Fruit fly (Drosophila melanogaster) whole organism, embryonic: ENCODE measurements around the gene Wsck.

Experiments
- CG10565 ChIP-seq: fragments of 200-800 bp; sonication (Bioruptor generic); optimal IDR thresholded peaks from 3 replicates; lab custom pipeline; 2016; ENCODE audit warnings: missing biosample characterization, mild to moderate bottlenecking, missing genetic modification characterization
- CG11456 ChIP-seq: fragments of 200-800 bp; sonication (Bioruptor generic); IDR thresholded peaks from 3 replicates; pipeline ENCODE4 v1.3.6; 2022; ENCODE audit warnings: missing biosample characterization, missing genetic modification characterization
- CG12299 ChIP-seq: fragments of 200-800 bp; sonication (Bioruptor generic); optimal IDR thresholded peaks from 2 replicates; lab custom pipeline; 2018; ENCODE audit warnings: missing biosample characterization, mild to moderate bottlenecking, missing genetic modification characterization
- CG13123 ChIP-seq: fragments of 200-800 bp; sonication (Bioruptor generic); optimal IDR thresholded peaks from 2 replicates; lab custom pipeline; 2016; ENCODE audit warnings: missing biosample characterization, missing genetic modification characterization
- CG1647 ChIP-seq: fragments of 200-800 bp; sonication (Bioruptor generic); optimal IDR thresholded peaks from 3 replicates; lab custom pipeline; 2016; ENCODE audit warnings: missing biosample characterization, missing genetic modification characterization
- CG17361 ChIP-seq: fragments of 200-800 bp; sonication (Bioruptor generic); IDR thresholded peaks from 3 replicates; pipeline ENCODE4 v1.3.6; 2022; ENCODE audit warnings: missing biosample characterization, missing genetic modification characterization
- CG18262 ChIP-seq: fragments of 200-800 bp; optimal IDR thresholded peaks from 3 replicates; lab custom pipeline; 2019; ENCODE audit warnings: missing biosample characterization, mild to moderate bottlenecking, missing genetic modification characterization, moderate library complexity
- CG18599 ChIP-seq: fragments of 200-800 bp; sonication (Bioruptor generic); optimal IDR thresholded peaks from 3 replicates; lab custom pipeline; 2017; ENCODE audit warnings: missing biosample characterization, missing genetic modification characterization, mild to moderate bottlenecking, moderate library complexity, missing genetic modification reagents
- CG2678 ChIP-seq: fragments of 200-800 bp; sonication (Bioruptor generic); optimal IDR thresholded peaks from 3 replicates; lab custom pipeline; 2019; ENCODE audit warnings: missing biosample characterization, mild to moderate bottlenecking, missing genetic modification characterization, moderate library complexity
- CG30431 ChIP-seq: fragments of 200-800 bp; sonication (Bioruptor generic); optimal IDR thresholded peaks from 2 replicates; lab custom pipeline; 2017; ENCODE audit warnings: missing biosample characterization, missing genetic modification characterization
- CG31365 ChIP-seq: fragments of 200-800 bp; sonication (Bioruptor generic); optimal IDR thresholded peaks from 2 replicates; lab custom pipeline; 2018; ENCODE audit warnings: missing biosample characterization, mild to moderate bottlenecking, missing genetic modification characterization
- CG33213 ChIP-seq: fragments of 200-800 bp; sonication (Bioruptor generic); optimal IDR thresholded peaks from 3 replicates; lab custom pipeline; 2016; ENCODE audit warnings: missing biosample characterization, missing genetic modification characterization
- CG6175 ChIP-seq: fragments of 200-800 bp; sonication (Bioruptor generic); IDR thresholded peaks from 3 replicates; pipeline ENCODE4 v1.3.6; 2022; ENCODE audit warnings: missing biosample characterization, missing genetic modification characterization
- CG6813 ChIP-seq: fragments of 200-800 bp; sonication (Bioruptor generic); optimal IDR thresholded peaks from 2 replicates; lab custom pipeline; 2017; ENCODE audit warnings: missing biosample characterization, missing genetic modification characterization, mild to moderate bottlenecking, moderate library complexity, missing genetic modification reagents
- CG7839 ChIP-seq: fragments of 200-800 bp; sonication (Bioruptor generic); optimal IDR thresholded peaks from 3 replicates; lab custom pipeline; 2018; ENCODE audit warnings: missing biosample characterization, mild to moderate bottlenecking, missing genetic modification characterization, moderate library complexity
- CG7987 ChIP-seq: fragments of 200-800 bp; sonication (Bioruptor generic); optimal IDR thresholded peaks from 2 replicates; lab custom pipeline; 2018; ENCODE audit warnings: missing biosample characterization, mild to moderate bottlenecking, missing genetic modification characterization, moderate library complexity
- CG8359 ChIP-seq: fragments of 200-800 bp; sonication (Bioruptor generic); optimal IDR thresholded peaks from 2 replicates; lab custom pipeline; 2017; ENCODE audit warnings: missing biosample characterization, mild to moderate bottlenecking, missing genetic modification characterization, borderline replicate concordance
- CG8478 ChIP-seq: fragments of >200 bp; optimal IDR thresholded peaks from 2 replicates; lab custom pipeline; 2018
- CG8924 ChIP-seq: fragments of 200-800 bp; optimal IDR thresholded peaks from 3 replicates; lab custom pipeline; 2019; ENCODE audit warnings: missing biosample characterization, mild to moderate bottlenecking, missing genetic modification characterization, moderate library complexity
- CG9437 ChIP-seq: fragments of 200-800 bp; sonication (Bioruptor generic); optimal IDR thresholded peaks from 2 replicates; lab custom pipeline; 2018; ENCODE audit warnings: missing biosample characterization, mild to moderate bottlenecking, missing genetic modification characterization
- CG9727 ChIP-seq: fragments of 200-800 bp; sonication (Bioruptor generic); optimal IDR thresholded peaks from 3 replicates; lab custom pipeline; 2017; ENCODE audit warnings: missing biosample characterization, mild to moderate bottlenecking, missing genetic modification characterization
- CkIIα-i1 ChIP-seq: fragments of 200-800 bp; sonication (Bioruptor generic); IDR thresholded peaks from 2 replicates; pipeline ENCODE4 v1.3.6; 2022; ENCODE audit warnings: missing biosample characterization, missing genetic modification characterization
- D ChIP-seq, 2 experiments: fragments of 200-800 bp in 1 of 2; fragments of >200 bp in 1 of 2; sonication (Bioruptor generic) in 1 of 2; optimal IDR thresholded peaks; 2 replicates in 1 of 2; 3 replicates in 1 of 2; lab custom pipeline; 2017; ENCODE audit warnings: mild to moderate bottlenecking in 1 of 2, missing biosample characterization in 1 of 2, missing genetic modification characterization in 1 of 2, missing genetic modification reagents in 1 of 2
- Fer1 ChIP-seq: fragments of 200-800 bp; sonication (Bioruptor generic); optimal IDR thresholded peaks from 2 replicates; lab custom pipeline; 2017; ENCODE audit warnings: missing biosample characterization, mild to moderate bottlenecking, missing genetic modification characterization
- Fer3 ChIP-seq: fragments of 200-800 bp; sonication (Bioruptor generic); optimal IDR thresholded peaks from 2 replicates; lab custom pipeline; 2018; ENCODE audit warnings: missing biosample characterization, mild to moderate bottlenecking, missing genetic modification characterization, moderate library complexity
- GATAe ChIP-seq: fragments of 200-800 bp; sonication (Bioruptor generic); conservative IDR thresholded peaks from 2 replicates; pipeline ENCODE4 v1.3.6; 2022; ENCODE audit warnings: missing biosample characterization, missing genetic modification characterization
- HHEX ChIP-seq: fragments of 200-800 bp; sonication (Bioruptor generic); optimal IDR thresholded peaks from 3 replicates; lab custom pipeline; 2017; ENCODE audit warnings: missing biosample characterization, mild to moderate bottlenecking, missing genetic modification characterization, missing genetic modification reagents
- Hr51 ChIP-seq, 2 experiments: fragments of 200-800 bp; sonication (Bioruptor generic); optimal IDR thresholded peaks; 2 replicates in 1 of 2; 3 replicates in 1 of 2; lab custom pipeline; 2016 to 2018; ENCODE audit warnings: missing biosample characterization in 2 of 2, missing genetic modification characterization in 2 of 2, mild to moderate bottlenecking in 1 of 2, moderate library complexity in 1 of 2
- Max ChIP-seq: fragments of 200-800 bp; sonication (Bioruptor generic); optimal IDR thresholded peaks from 2 replicates; lab custom pipeline; 2016; ENCODE audit warnings: missing biosample characterization, mild to moderate bottlenecking, missing genetic modification characterization
- NK7.1 ChIP-seq: fragments of 200-800 bp; sonication (Bioruptor generic); optimal IDR thresholded peaks from 3 replicates; lab custom pipeline; 2016; ENCODE audit warnings: missing biosample characterization, missing genetic modification characterization
- Oli ChIP-seq: fragments of 200-800 bp; sonication (Bioruptor generic); optimal IDR thresholded peaks from 2 replicates; lab custom pipeline; 2018; ENCODE audit warnings: missing biosample characterization, mild to moderate bottlenecking, missing genetic modification characterization, moderate library complexity
- Side ChIP-seq: fragments of 200-800 bp; sonication (Bioruptor generic); optimal IDR thresholded peaks from 2 replicates; lab custom pipeline; 2016; ENCODE audit warnings: missing biosample characterization, missing genetic modification characterization
- TFAM ChIP-seq: fragments of 200-800 bp; sonication (Bioruptor generic); optimal IDR thresholded peaks from 2 replicates; lab custom pipeline; 2017; ENCODE audit warnings: missing biosample characterization, missing genetic modification characterization, inconsistent platforms
- abd-A ChIP-seq: fragments of 200-800 bp; sonication (Bioruptor generic); optimal IDR thresholded peaks from 3 replicates; lab custom pipeline; 2019; ENCODE audit warnings: missing biosample characterization, mild to moderate bottlenecking, missing genetic modification characterization, moderate library complexity
- emc ChIP-seq: fragments of 200-800 bp; sonication (Bioruptor generic); optimal IDR thresholded peaks from 2 replicates; lab custom pipeline; 2016; ENCODE audit warnings: missing biosample characterization, missing genetic modification characterization
- esg ChIP-seq: fragments of 200-800 bp; sonication (Bioruptor generic); conservative IDR thresholded peaks from 2 replicates; pipeline ENCODE4 v1.3.6; 2022; ENCODE audit warnings: missing biosample characterization, missing genetic modification characterization
- ftz-f1 ChIP-seq: fragments of 200-800 bp; sonication (Bioruptor generic); optimal IDR thresholded peaks from 2 replicates; lab custom pipeline; 2016; ENCODE audit warnings: missing biosample characterization, missing genetic modification characterization
- gcm ChIP-seq: fragments of 200-800 bp; sonication (Bioruptor generic); optimal IDR thresholded peaks from 2 replicates; lab custom pipeline; 2019; ENCODE audit warnings: missing biosample characterization, mild to moderate bottlenecking, missing genetic modification characterization, moderate library complexity
- gcm2 ChIP-seq: fragments of 200-800 bp; sonication (Bioruptor generic); optimal IDR thresholded peaks from 2 replicates; lab custom pipeline; 2016; ENCODE audit warnings: missing biosample characterization, missing genetic modification characterization
- gem ChIP-seq: fragments of 200-800 bp; sonication (Bioruptor generic); optimal IDR thresholded peaks from 2 replicates; lab custom pipeline; 2019; ENCODE audit warnings: missing biosample characterization, mild to moderate bottlenecking, missing genetic modification characterization, moderate library complexity
- her ChIP-seq: fragments of 200-800 bp; sonication (Bioruptor generic); optimal IDR thresholded peaks from 2 replicates; lab custom pipeline; 2016; ENCODE audit warnings: missing biosample characterization, missing genetic modification characterization
- hth ChIP-seq: fragments of >200 bp; optimal IDR thresholded peaks from 2 replicates; lab custom pipeline; 2017; ENCODE audit warnings: inconsistent platforms
- nerfin-2 ChIP-seq: fragments of 200-800 bp; sonication (Bioruptor generic); IDR thresholded peaks from 2 replicates; pipeline ENCODE4 v1.3.6; 2022; ENCODE audit warnings: missing biosample characterization, missing genetic modification characterization; ENCODE audit not compliant: partially characterized antibody
- oc ChIP-seq: fragments of 200-800 bp; sonication (Bioruptor generic); optimal IDR thresholded peaks from 2 replicates; lab custom pipeline; 2018; ENCODE audit warnings: missing biosample characterization, mild to moderate bottlenecking, missing genetic modification characterization, moderate library complexity
- org-1 ChIP-seq: fragments of 200-800 bp; sonication (Bioruptor generic); optimal IDR thresholded peaks from 2 replicates; lab custom pipeline; 2017; ENCODE audit warnings: missing biosample characterization, missing genetic modification characterization
- p53 ChIP-seq: fragments of 200-800 bp; sonication (Bioruptor generic); optimal IDR thresholded peaks from 2 replicates; lab custom pipeline; 2016; ENCODE audit warnings: missing biosample characterization, missing genetic modification characterization
- tap ChIP-seq: fragments of 200-800 bp; optimal IDR thresholded peaks from 3 replicates; lab custom pipeline; 2019; ENCODE audit warnings: missing biosample characterization, mild to moderate bottlenecking, missing genetic modification characterization, moderate library complexity
- tgo ChIP-seq: fragments of 200-800 bp; sonication (Bioruptor generic); IDR thresholded peaks from 3 replicates; pipeline ENCODE4 v1.3.6; 2022; ENCODE audit warnings: missing biosample characterization, missing genetic modification characterization
- tll ChIP-seq, 2 experiments: fragments of 200-800 bp in 1 of 2; fragments of >200 bp in 1 of 2; sonication (Bioruptor generic) in 1 of 2; optimal IDR thresholded peaks; 2 replicates each; lab custom pipeline; 2017 to 2019; ENCODE audit warnings: missing biosample characterization in 2 of 2, missing genetic modification characterization in 2 of 2, mild to moderate bottlenecking in 1 of 2, moderate library complexity in 1 of 2

Wsck gene

DNA sequence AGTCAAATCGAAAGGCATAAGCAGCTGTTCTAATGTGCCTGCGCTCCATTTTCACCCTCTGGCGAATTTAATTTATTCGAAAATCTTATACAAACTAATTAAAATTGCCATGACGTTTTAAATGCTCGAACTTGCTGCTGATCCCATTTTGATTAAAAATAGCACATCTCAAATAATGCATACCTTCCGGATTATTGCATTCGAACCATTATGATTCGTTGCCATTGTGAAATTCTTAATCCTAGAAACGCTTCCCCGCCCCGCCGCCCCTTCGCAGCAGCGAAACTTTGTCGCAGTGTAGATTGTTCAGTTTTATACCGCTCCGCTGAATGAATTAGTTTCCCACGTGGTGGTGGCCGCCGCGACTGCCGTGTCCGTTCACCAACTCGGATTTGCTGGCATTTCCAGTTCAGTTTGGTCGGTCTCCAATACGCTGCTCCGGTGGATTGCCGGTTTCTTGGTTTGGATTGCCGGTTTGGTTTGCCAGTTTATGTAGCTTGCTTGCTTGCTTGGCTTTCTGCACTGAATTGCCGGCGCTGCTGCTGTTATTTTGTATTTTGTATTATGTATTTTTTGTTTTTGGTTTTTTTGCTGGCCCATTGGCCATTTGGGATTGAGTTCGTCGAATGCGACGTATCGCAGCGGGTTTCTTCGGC lies 31.2 kb downstream of the Wsck start (continued):
- TF ChIP-seq CG9437 = peak; percentile 45
- peak; percentile 21 for TF ChIP-seq Fer1 (GFP tag; lab: Kevin White, UChicago)
- peak; percentile 26 for TF ChIP-seq oc
- no peak for TF ChIP-seq CG8478 (lab: Kevin White, UChicago)
- no peak for TF ChIP-seq tll (GFP tag; optimal IDR thresholded peaks at IDR 0.05; lab: Kevin White, UChicago)
- no peak for TF ChIP-seq hth (lab: Kevin White, UChicago)
- TF ChIP-seq CG30431 (GFP tag; lab: Kevin White, UChicago) = peak; percentile 4
- TF ChIP-seq CG12299 = no peak
- TF ChIP-seq CG8359 (GFP tag; lab: Kevin White, UChicago) = no peak
- no peak for TF ChIP-seq CG6813 (GFP tag; lab: Kevin White, UChicago)
- no peak for TF ChIP-seq tgo (GFP tag; lab: Robert Waterston, UW)
- no peak for TF ChIP-seq Side (GFP tag; lab: Kevin White, UChicago)
- TF ChIP-seq gcm2 (GFP tag; lab: Kevin White, UChicago) = no peak
- TF ChIP-seq D (optimal IDR thresholded peaks at IDR 0.05; lab: Kevin White, UChicago) = no peak
- peak; percentile 40 for TF ChIP-seq D (GFP tag; optimal IDR thresholded peaks at IDR 0.05; lab: Kevin White, UChicago)
- no peak for TF ChIP-seq emc (GFP tag; lab: Kevin White, UChicago)
- no peak for TF ChIP-seq GATAe (GFP tag; lab: Robert Waterston, UW)
- peak; percentile 71 for TF ChIP-seq CG17361
- TF ChIP-seq CG33213 (GFP tag; lab: Kevin White, UChicago) = no peak
- no peak for TF ChIP-seq p53
- TF ChIP-seq CG10565 = no peak
- TF ChIP-seq CG11456 (GFP tag; lab: Robert Waterston, UW) = no peak
- peak; percentile 50 for TF ChIP-seq CG18262
- no peak for TF ChIP-seq nerfin-2
- 0 out of 3 replicates have a peak, but pooled peaks have one; percentile 43 for TF ChIP-seq CG6175 (GFP tag; lab: Robert Waterston, UW)
- TF ChIP-seq CG18599 (GFP tag; lab: Kevin White, UChicago) = no peak
- TF ChIP-seq CG7839 = peak; percentile 24
- TF ChIP-seq CG2678 (tag; lab: Kevin White, UChicago) = peak; percentile 17
- no peak for TF ChIP-seq CG31365
- TF ChIP-seq gcm (GFP tag; lab: Kevin White, UChicago) = no peak
- TF ChIP-seq abd-A (tag; lab: Kevin White, UChicago) = no peak
- no peak for TF ChIP-seq NK7.1 (GFP tag; lab: Kevin White, UChicago)
- no peak for TF ChIP-seq Fer3
- TF ChIP-seq org-1 (GFP tag; lab: Kevin White, UChicago) = peak; percentile 19
- no peak for TF ChIP-seq ftz-f1
- TF ChIP-seq CG7987 (GFP tag; lab: Kevin White, UChicago) = no peak
- TF ChIP-seq TFAM (GFP tag; lab: Kevin White, UChicago) = no peak
- TF ChIP-seq CG8924 (tag; lab: Kevin White, UChicago) = peak; percentile 1
- no peak for TF ChIP-seq CG1647 (GFP tag; lab: Kevin White, UChicago)
- peak; percentile 43 for TF ChIP-seq Oli (tag; lab: Kevin White, UChicago)
- peak in 1 of 2 experiments; percentile 48 for TF ChIP-seq Hr51 (GFP tag; optimal IDR thresholded peaks at IDR 0.05; lab: Kevin White, UChicago)
- TF ChIP-seq CG9727 (GFP tag; lab: Kevin White, UChicago) = peak; percentile 4
- no peak for TF ChIP-seq her (GFP tag; lab: Kevin White, UChicago)
- peak; percentile 49 for TF ChIP-seq gem (tag; lab: Kevin White, UChicago)
- TF ChIP-seq HHEX (GFP tag; lab: Kevin White, UChicago) = peak; percentile 12
- no peak for TF ChIP-seq Max (GFP tag; lab: Kevin White, UChicago)
- no peak for TF ChIP-seq CG13123 (GFP tag; lab: Kevin White, UChicago)
- 0 out of 2 replicates have a peak, but pooled peaks have one; percentile 11 for TF ChIP-seq CkIIα-i1 (GFP tag; lab: Robert Waterston, UW)
- no peak; the same call in 1 of the 2 replicates for TF ChIP-seq esg (GFP tag; lab: Robert Waterston, UW)
- no peak for TF ChIP-seq tap (tag; lab: Kevin White, UChicago)
